Worm (Caenorhabditis elegans) whole organism, L4 larva: Measurements from ENCODE around the gene R02F2.4.

Experiments
- F10B5.3 ChIP-seq: sonication (generic microtip); optimal IDR thresholded peaks from 2 replicates; lab custom pipeline; 2016; ENCODE audit warnings: mild to moderate bottlenecking, missing genetic modification characterization, missing compliant biosample characterization
- F49E8.2 ChIP-seq: sonication (generic microtip); optimal IDR thresholded peaks from 2 replicates; lab custom pipeline; 2016; ENCODE audit warnings: missing compliant biosample characterization, mild to moderate bottlenecking, missing genetic modification characterization, borderline replicate concordance
- R02D3.7 ChIP-seq: fragments of 150-350 bp; sonication (generic microtip); optimal IDR thresholded peaks from 3 replicates; lab custom pipeline; 2014; ENCODE audit warnings: missing biosample characterization, missing genetic modification characterization
- T26A8.4 ChIP-seq: fragments of 200-800 bp; sonication (Bioruptor generic); IDR thresholded peaks from 2 replicates; pipeline ENCODE4 v1.3.6; 2022; ENCODE audit warnings: missing genetic modification characterization, missing compliant biosample characterization
- Y48G9A.11 ChIP-seq: fragments of 200-800 bp; sonication (Bioruptor generic); IDR thresholded peaks from 2 replicates; pipeline ENCODE4 v1.3.6; 2022; ENCODE audit warnings: missing genetic modification reagents, missing genetic modification characterization, missing compliant biosample characterization
- ZK546.5 ChIP-seq, 2 experiments: sonication (generic microtip); optimal IDR thresholded peaks; 2 replicates each; lab custom pipeline; 2017; ENCODE audit warnings: missing biosample characterization in 2 of 2, missing genetic modification characterization in 2 of 2
- aha-1 ChIP-seq: fragments of 150-350 bp; peaks from one replicate; lab custom pipeline; 2014; ENCODE audit warnings: missing biosample characterization, missing genetic modification characterization
- aly-2 ChIP-seq: sonication (generic microtip); optimal IDR thresholded peaks from 2 replicates; lab custom pipeline; 2018; ENCODE audit warnings: missing biosample characterization, missing genetic modification characterization
- arid-1 ChIP-seq: fragments of 200-800 bp; sonication (Bioruptor generic); conservative IDR thresholded peaks from 2 replicates; pipeline ENCODE4 v1.3.6; 2022; ENCODE audit warnings: missing genetic modification reagents, missing genetic modification characterization, missing compliant biosample characterization
- ceh-28 ChIP-seq: fragments of 150-350 bp; optimal IDR thresholded peaks from 2 replicates; lab custom pipeline; 2014; ENCODE audit warnings: missing biosample characterization, missing genetic modification reagents, missing genetic modification characterization
- ceh-32 ChIP-seq: sonication (generic microtip); optimal IDR thresholded peaks from 2 replicates; lab custom pipeline; 2016; ENCODE audit warnings: mild to moderate bottlenecking, missing genetic modification characterization, missing compliant biosample characterization; ENCODE audit not compliant: poor library complexity
- cey-2 ChIP-seq: sonication (generic microtip); optimal IDR thresholded peaks from 3 replicates; lab custom pipeline; 2017; ENCODE audit warnings: missing genetic modification characterization, mild to moderate bottlenecking, missing compliant biosample characterization, antibody characterized with exemption, borderline replicate concordance; ENCODE audit not compliant: insufficient read depth
- ctbp-1 ChIP-seq: fragments of 200-800 bp; sonication (Bioruptor generic); IDR thresholded peaks from 2 replicates; pipeline ENCODE4 v1.3.6; 2022; ENCODE audit warnings: missing genetic modification reagents, missing genetic modification characterization, missing compliant biosample characterization
- daf-16 ChIP-seq, 3 experiments: sonication (generic microtip); optimal IDR thresholded peaks; 2 replicates each; lab custom pipeline; 2016 to 2017; ENCODE audit warnings: missing genetic modification characterization in 3 of 3, missing genetic modification reagents in 3 of 3, mild to moderate bottlenecking in 2 of 3, missing compliant biosample characterization in 2 of 3, missing biosample characterization in 1 of 3, moderate library complexity in 1 of 3
- daf-19 ChIP-seq: fragments of 200-800 bp; sonication (Bioruptor generic); conservative IDR thresholded peaks from 2 replicates; pipeline ENCODE4 v1.3.6; 2022; ENCODE audit warnings: missing genetic modification characterization, missing compliant biosample characterization
- daf-8 ChIP-seq: fragments of 200-800 bp; sonication (Bioruptor generic); IDR thresholded peaks from 2 replicates; pipeline ENCODE4 v1.3.6; 2022; ENCODE audit warnings: missing genetic modification characterization, missing compliant biosample characterization
- dmd-6 ChIP-seq: fragments of 200-800 bp; sonication (Bioruptor generic); IDR thresholded peaks from 2 replicates; pipeline ENCODE4 v1.3.6; 2022; ENCODE audit warnings: missing genetic modification reagents, missing genetic modification characterization, missing compliant biosample characterization
- dpl-1 ChIP-seq: fragments of 150-350 bp; optimal IDR thresholded peaks from 2 replicates; lab custom pipeline; 2014; ENCODE audit warnings: missing biosample characterization, missing genetic modification reagents, missing genetic modification characterization
- egl-27 ChIP-seq: sonication (generic microtip); optimal IDR thresholded peaks from 3 replicates; lab custom pipeline; 2017; ENCODE audit warnings: missing biosample characterization, missing genetic modification reagents, missing genetic modification characterization
- egl-43 ChIP-seq: fragments of 200-800 bp; sonication (Bioruptor generic); IDR thresholded peaks from 2 replicates; pipeline ENCODE4 v1.3.6; 2022; ENCODE audit warnings: missing genetic modification reagents, missing genetic modification characterization, missing compliant biosample characterization
- fkh-10 ChIP-seq: fragments of 150-350 bp; optimal IDR thresholded peaks from 2 replicates; lab custom pipeline; 2014; ENCODE audit warnings: missing biosample characterization, missing genetic modification reagents, missing genetic modification characterization
- gei-8 ChIP-seq: fragments of 200-800 bp; sonication (Bioruptor generic); optimal IDR thresholded peaks from 2 replicates; lab custom pipeline; 2018; ENCODE audit warnings: mild to moderate bottlenecking, missing genetic modification characterization, missing compliant biosample characterization
- hlh-30 ChIP-seq: sonication (generic microtip); optimal IDR thresholded peaks from 2 replicates; lab custom pipeline; 2017; ENCODE audit warnings: antibody characterized with exemption, mild to moderate bottlenecking, missing genetic modification characterization, missing compliant biosample characterization; ENCODE audit not compliant: insufficient read depth
- hmg-1.1 ChIP-seq: fragments of 200-800 bp; sonication (Bioruptor generic); IDR thresholded peaks from 2 replicates; pipeline ENCODE4 v1.3.6; 2022; ENCODE audit warnings: missing genetic modification reagents, missing genetic modification characterization, missing compliant biosample characterization
- jun-1 ChIP-seq: fragments of 150-350 bp; optimal IDR thresholded peaks from 2 replicates; lab custom pipeline; 2014; ENCODE audit warnings: missing biosample characterization, missing genetic modification reagents, missing genetic modification characterization
- lin-1 ChIP-seq: fragments of 200-800 bp; sonication (Bioruptor generic); IDR thresholded peaks from 2 replicates; pipeline ENCODE4 v1.3.6; 2022; ENCODE audit warnings: missing genetic modification reagents, missing genetic modification characterization, missing compliant biosample characterization
- lin-38 ChIP-seq: fragments of 200-800 bp; sonication (Bioruptor generic); IDR thresholded peaks from 2 replicates; pipeline ENCODE4 v1.3.6; 2022; ENCODE audit warnings: missing genetic modification reagents, missing genetic modification characterization, missing compliant biosample characterization
- lin-39 ChIP-seq: fragments of 150-350 bp; optimal IDR thresholded peaks from 2 replicates; lab custom pipeline; 2014; ENCODE audit warnings: missing biosample characterization, missing genetic modification reagents, missing genetic modification characterization
- lsy-2 ChIP-seq, 2 experiments: fragments of 150-350 bp in 1 of 2; sonication (generic microtip) in 1 of 2; optimal IDR thresholded peaks; 2 replicates each; lab custom pipeline; 2014 to 2017; ENCODE audit warnings: missing biosample characterization in 2 of 2, missing genetic modification characterization in 2 of 2
- mdl-1 ChIP-seq, 2 experiments: fragments of 150-350 bp in 1 of 2; sonication (generic microtip) in 1 of 2; optimal IDR thresholded peaks; 2 replicates each; lab custom pipeline; 2014 to 2017; ENCODE audit warnings: missing biosample characterization in 2 of 2, missing genetic modification characterization in 2 of 2
- mep-1 ChIP-seq: fragments of 150-350 bp; sonication (generic microtip); optimal IDR thresholded peaks from 3 replicates; lab custom pipeline; 2014; ENCODE audit warnings: missing biosample characterization, missing genetic modification characterization
- mes-2 ChIP-seq: sonication (generic microtip); optimal IDR thresholded peaks from 2 replicates; lab custom pipeline; 2016; ENCODE audit warnings: missing genotype, mild to moderate bottlenecking, missing genetic modification characterization, missing compliant biosample characterization; ENCODE audit not compliant: poor library complexity, severe bottlenecking
- nhr-102 ChIP-seq: sonication (generic microtip); optimal IDR thresholded peaks from 2 replicates; lab custom pipeline; 2016; ENCODE audit warnings: mild to moderate bottlenecking, missing genetic modification characterization, moderate library complexity, missing compliant biosample characterization
- nhr-237 ChIP-seq: sonication (generic microtip); optimal IDR thresholded peaks from 2 replicates; lab custom pipeline; 2017; ENCODE audit warnings: missing biosample characterization, missing genetic modification characterization
- nhr-28 ChIP-seq: fragments of 150-350 bp; optimal IDR thresholded peaks from 2 replicates; lab custom pipeline; 2014; ENCODE audit warnings: missing biosample characterization, missing genetic modification characterization
- nhr-42 ChIP-seq: fragments of 200-800 bp; sonication (Bioruptor generic); IDR thresholded peaks from 2 replicates; pipeline ENCODE4 v1.3.6; 2022; ENCODE audit warnings: missing genetic modification characterization, missing compliant biosample characterization
- nhr-48 ChIP-seq: sonication (generic microtip); optimal IDR thresholded peaks from 2 replicates; lab custom pipeline; 2016; ENCODE audit warnings: mild to moderate bottlenecking, missing genetic modification characterization, missing compliant biosample characterization
- nhr-6 ChIP-seq: fragments of 150-350 bp; optimal IDR thresholded peaks from 2 replicates; lab custom pipeline; 2014; ENCODE audit warnings: missing biosample characterization, missing genetic modification characterization
- nhr-77 ChIP-seq: fragments of 150-350 bp; optimal IDR thresholded peaks from 2 replicates; lab custom pipeline; 2014; ENCODE audit warnings: missing biosample characterization, missing genetic modification characterization
- set-16 ChIP-seq: fragments of 200-800 bp; sonication (Bioruptor generic); IDR thresholded peaks from 2 replicates; pipeline ENCODE4 v1.3.6; 2022; ENCODE audit warnings: missing genetic modification reagents, missing genetic modification characterization, missing compliant biosample characterization
- unc-130 ChIP-seq: sonication (generic microtip); optimal IDR thresholded peaks from 2 replicates; lab custom pipeline; 2016; ENCODE audit warnings: missing genetic modification reagents, missing genetic modification characterization, missing compliant biosample characterization
- unc-39 ChIP-seq: sonication (generic microtip); optimal IDR thresholded peaks from 2 replicates; lab custom pipeline; 2017; ENCODE audit warnings: missing biosample characterization, missing genetic modification characterization
- zfp-2 ChIP-seq: sonication (generic microtip); optimal IDR thresholded peaks from 2 replicates; lab custom pipeline; 2016; ENCODE audit warnings: mild to moderate bottlenecking, missing genetic modification characterization, missing compliant biosample characterization
- ztf-11 ChIP-seq: fragments of 150-350 bp; optimal IDR thresholded peaks from 2 replicates; lab custom pipeline; 2014; ENCODE audit warnings: missing biosample characterization, missing genetic modification characterization

Gene R02F2.4

ce11 chrIII:5442711-5443253, 41.3 kb upstream of the R02F2.4 start, which contains the start of the genes T24G10.2 and disl-2 (continued):
- TF ChIP-seq mep-1: peak; percentile 32
- peak; percentile 4 for TF ChIP-seq hlh-30 (tag; lab: Kevin White, UChicago)
- TF ChIP-seq mes-2: peak; percentile 75
- TF ChIP-seq set-16 (GFP tag; lab: Robert Waterston, UW): no peak
- TF ChIP-seq nhr-28 (tag; lab: Kevin White, UChicago): peak; percentile 19
- peak; percentile 64 for TF ChIP-seq lin-38 (GFP tag; lab: Robert Waterston, UW)
- peak; percentile 50 for TF ChIP-seq nhr-6 (tag; lab: Kevin White, UChicago)
- TF ChIP-seq, all 104 proteins: peak for 17

- TF ChIP-seq lin-39: no peak
- no peak for TF ChIP-seq daf-16 (GFP tag; optimal IDR thresholded peaks at IDR 0.05; lab: Kevin White, UChicago)
- peak; percentile 15 for TF ChIP-seq daf-16 (tag; optimal IDR thresholded peaks at IDR 0.05; lab: Kevin White, UChicago)
- TF ChIP-seq F49E8.2 (tag; lab: Kevin White, UChicago): peak; percentile 48
- peak in 1 of 2 experiments; percentile 74 for TF ChIP-seq lsy-2 (tag; optimal IDR thresholded peaks at IDR 0.05; lab: Kevin White, UChicago)
- no peak for TF ChIP-seq F10B5.3
- TF ChIP-seq nhr-237 (tag; lab: Kevin White, UChicago): no peak
- peak; percentile 72; the same call in 1 of the 2 replicates for TF ChIP-seq Y48G9A.11 (GFP tag; lab: Robert Waterston, UW)
- peak; percentile 98 for TF ChIP-seq lin-38 (GFP tag; lab: Robert Waterston, UW)
- TF ChIP-seq dpl-1 (GFP tag; lab: Kevin White, UChicago): peak; percentile 84
- peak; percentile 73 for TF ChIP-seq unc-130 (GFP tag; lab: Kevin White, UChicago)
- TF ChIP-seq aha-1 (tag; lab: Kevin White, UChicago): peak; percentile 78
- TF ChIP-seq hlh-30 (tag; lab: Kevin White, UChicago): peak; percentile 65
- TF ChIP-seq unc-39 (tag; lab: Kevin White, UChicago): no peak
- peak; percentile 42 for TF ChIP-seq mes-2
Observed at ce11 chrIII:5448177-5448576, 35.9 kb upstream of the R02F2.4 start, which contains the start of gene skpt-1. TSS of gene skpt-1 (minus strand) at chrIII:5448395.

DNA sequence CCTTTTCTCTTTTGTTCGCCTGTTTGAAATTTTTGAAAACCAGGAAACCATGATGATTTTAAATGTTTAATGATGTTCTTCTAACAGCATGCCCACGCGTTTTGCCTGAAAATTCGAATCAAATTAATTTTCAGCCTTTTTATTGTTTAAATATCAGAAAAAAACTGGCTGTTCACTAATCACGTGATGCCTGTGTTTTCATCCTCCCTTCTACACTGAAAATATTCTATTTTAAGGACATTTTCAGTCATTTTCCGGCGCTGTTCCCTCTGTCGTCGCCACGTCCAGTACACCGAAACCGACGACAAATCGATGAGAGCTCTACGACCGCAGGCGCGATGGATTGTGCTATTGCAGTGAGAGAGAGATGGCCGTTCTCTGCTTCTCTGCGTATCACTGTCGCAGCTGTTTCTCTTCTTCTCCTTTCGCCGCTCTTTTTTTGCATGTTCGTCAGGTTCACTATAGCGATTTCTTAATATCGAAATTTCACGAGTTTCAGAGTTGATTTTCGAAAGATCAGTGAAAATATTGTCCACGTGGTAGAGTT, 34.3 kb upstream of the R02F2.4 start, which contains the start of gene F48E8.8:
TSS of gene F48E8.8 (minus strand) at position 51 of the 547 bp plus-strand sequence.
- TF ChIP-seq fkh-10 (GFP tag; lab: Kevin White, UChicago) (no peak), nhr-102 (tag; lab: Kevin White, UChicago) (no peak), hmg-1.1 (GFP tag; lab: Robert Waterston, UW) (peak; percentile 80), lin-38 (GFP tag; lab: Robert Waterston, UW) (peak; percentile 73), R02D3.7 (tag; lab: Kevin White, UChicago) (no peak), daf-19 (GFP tag; lab: Robert Waterston, UW) (no peak), aly-2 (no peak), lsy-2 (tag; optimal IDR thresholded peaks at IDR 0.05; lab: Kevin White, UChicago) (peak in 1 of 2 experiments; percentile 77), nhr-28 (tag; lab: Kevin White, UChicago) (peak; percentile 45), nhr-48 (tag; lab: Kevin White, UChicago) (no peak), nhr-237 (tag; lab: Kevin White, UChicago) (no peak), zfp-2 (tag; lab: Kevin White, UChicago) (no peak), jun-1 (tag; lab: Kevin White, UChicago) (no peak), daf-8 (GFP tag; lab: Robert Waterston, UW) (no peak), Y48G9A.11 (GFP tag; lab: Robert Waterston, UW) (no peak), ctbp-1 (GFP tag; lab: Robert Waterston, UW) (no peak), dmd-6 (GFP tag; lab: Robert Waterston, UW) (peak; percentile 51), ceh-32 (tag; lab: Kevin White, UChicago) (no peak), cey-2 (no peak), F49E8.2 (tag; lab: Kevin White, UChicago) (no peak), unc-130 (GFP tag; lab: Kevin White, UChicago) (no peak), ceh-28 (tag; lab: Kevin White, UChicago) (no peak), nhr-42 (GFP tag; lab: Robert Waterston, UW) (no peak), mdl-1 (tag; optimal IDR thresholded peaks at IDR 0.05; lab: Kevin White, UChicago) (peak in 1 of 2 experiments; percentile 36), gei-8 (no peak), nhr-77 (tag; lab: Kevin White, UChicago) (no peak), egl-27 (no peak), ztf-11 (tag; lab: Kevin White, UChicago) (no peak), lin-1 (GFP tag; lab: Robert Waterston, UW) (no peak), egl-43 (no peak), T26A8.4 (GFP tag; lab: Robert Waterston, UW) (no peak), arid-1 (GFP tag; lab: Robert Waterston, UW) (no peak), ZK546.5 (tag; optimal IDR thresholded peaks at IDR 0.05; lab: Kevin White, UChicago) (no peak)
